Worm (Caenorhabditis elegans) whole organism, L4/young adult: ENCODE measurements around the gene F14D7.14.

Experiments used
- dao-5 ChIP-seq: sonication (generic microtip); optimal IDR thresholded peaks from 2 replicates; lab custom pipeline; 2016; ENCODE audit warnings: missing genotype, missing genetic modification characterization, moderate library complexity, missing compliant biosample characterization
- him-1 ChIP-seq: sonication (generic microtip); optimal IDR thresholded peaks from 2 replicates; lab custom pipeline; 2016; ENCODE audit warnings: missing genotype, missing genetic modification reagents, missing genetic modification characterization, missing compliant biosample characterization

ce11 chrV:14327776-14328175 is 18.0 kb downstream of the F14D7.14 start, which contains the start of gene F47B8.5:
- TF ChIP-seq him-1 (tag; lab: Kevin White, UChicago) (no peak), dao-5 (tag; lab: Kevin White, UChicago) (no peak)
